Worm (Caenorhabditis elegans) whole organism, L4/young adult: Measurements from ENCODE around the gene K01A2.5.

Experiments used
- dao-5 ChIP-seq: sonication (generic microtip); optimal IDR thresholded peaks from 2 replicates; lab custom pipeline; 2016; ENCODE audit warnings: missing genotype, missing genetic modification characterization, moderate library complexity, missing compliant biosample characterization
- him-1 ChIP-seq: sonication (generic microtip); optimal IDR thresholded peaks from 2 replicates; lab custom pipeline; 2016; ENCODE audit warnings: missing genotype, missing genetic modification reagents, missing genetic modification characterization, missing compliant biosample characterization

- TF ChIP-seq him-1 (tag; lab: Kevin White, UChicago): no peak
- no peak for TF ChIP-seq dao-5 (tag; lab: Kevin White, UChicago)
Measured at ce11 chrII:323048-323776, 22.1 kb downstream of the K01A2.5 start, which contains the start of gene K01A2.10.
